Fruit fly (Drosophila melanogaster) ovary, adult (tissue): Measurements from ENCODE around the gene CG13064.

Experiments used
- CG17801 ChIP-seq: fragments of 200-800 bp; optimal IDR thresholded peaks from 2 replicates; lab custom pipeline; 2019; ENCODE audit warnings: missing biosample characterization, mild to moderate bottlenecking, missing genetic modification characterization, moderate library complexity; ENCODE audit not compliant: partially characterized antibody

CG13064 gene

DNA sequence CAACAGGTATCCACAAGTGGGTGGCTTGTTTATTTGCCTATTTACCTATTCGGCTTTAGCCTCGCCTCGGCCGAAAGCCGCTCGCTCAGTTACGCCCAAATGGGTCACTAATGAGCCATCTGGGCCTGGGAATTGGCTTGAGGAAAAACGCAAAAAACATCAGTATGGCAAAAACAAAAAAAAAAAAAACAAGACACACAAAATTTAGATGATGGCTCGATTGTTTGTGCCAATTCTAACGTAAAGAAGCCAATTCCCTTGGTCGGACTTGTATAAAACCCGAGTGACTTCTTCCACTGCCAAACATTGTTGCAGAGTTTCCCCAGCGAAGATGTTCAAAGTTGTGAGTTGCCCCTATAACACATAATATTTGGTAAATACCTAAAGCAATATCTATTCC lies 20.9 kb downstream of the CG13064 start, which contains the start of gene CG4982:
Gene CG4982 (plus strand): TSS at position 301 of the 400 bp plus-strand sequence.
- no peak for TF ChIP-seq CG17801 (GFP tag; lab: Kevin White, UChicago)

DNA sequence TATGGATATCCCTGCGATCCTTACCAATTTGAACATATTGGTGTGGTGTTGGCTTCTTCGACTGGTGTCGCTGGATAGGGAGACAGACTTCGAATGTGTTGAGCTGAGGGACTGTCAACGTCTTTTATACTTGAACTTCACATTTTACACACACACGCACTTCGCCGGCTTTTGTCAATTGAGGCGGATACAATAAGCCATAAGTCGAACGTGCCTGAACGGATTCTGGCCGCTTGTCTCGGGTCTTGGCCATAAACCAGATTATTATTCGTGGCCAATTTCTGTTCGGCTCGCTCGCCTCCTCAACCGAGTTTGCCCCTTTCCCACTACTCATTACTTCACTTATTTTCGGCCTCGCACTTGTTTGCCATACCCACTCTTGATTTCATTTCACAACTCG lies 22.9 kb downstream of the CG13064 start, which contains the start of gene CG13044:
Gene CG13044 (minus strand): TSS at position 101 of the 400 bp plus-strand sequence.
- TF ChIP-seq CG17801 (GFP tag; lab: Kevin White, UChicago): no peak

DNA sequence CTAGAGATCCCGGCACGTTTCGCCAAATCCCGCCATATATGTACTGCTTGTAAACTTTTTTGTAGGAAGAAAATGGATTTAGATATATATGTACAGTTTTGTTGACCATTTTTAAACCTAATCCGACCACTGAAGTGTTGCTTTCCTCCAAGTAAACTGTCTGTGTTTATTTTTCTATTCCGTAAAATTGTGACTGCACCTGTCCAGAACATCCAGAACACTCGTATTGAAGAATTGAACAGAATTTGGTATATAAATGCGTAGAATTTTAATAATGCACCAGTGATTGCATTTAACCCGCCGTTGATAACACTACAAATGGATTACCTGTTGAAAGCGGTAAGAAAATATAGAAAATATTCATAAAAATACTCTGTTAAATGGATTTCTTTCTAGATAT lies 23.8 kb downstream of the CG13064 start, which contains the start of gene CG43249:
Gene CG43249 (plus strand): TSS at position 301 of the 400 bp plus-strand sequence.
- no peak for TF ChIP-seq CG17801 (GFP tag; lab: Kevin White, UChicago)

DNA sequence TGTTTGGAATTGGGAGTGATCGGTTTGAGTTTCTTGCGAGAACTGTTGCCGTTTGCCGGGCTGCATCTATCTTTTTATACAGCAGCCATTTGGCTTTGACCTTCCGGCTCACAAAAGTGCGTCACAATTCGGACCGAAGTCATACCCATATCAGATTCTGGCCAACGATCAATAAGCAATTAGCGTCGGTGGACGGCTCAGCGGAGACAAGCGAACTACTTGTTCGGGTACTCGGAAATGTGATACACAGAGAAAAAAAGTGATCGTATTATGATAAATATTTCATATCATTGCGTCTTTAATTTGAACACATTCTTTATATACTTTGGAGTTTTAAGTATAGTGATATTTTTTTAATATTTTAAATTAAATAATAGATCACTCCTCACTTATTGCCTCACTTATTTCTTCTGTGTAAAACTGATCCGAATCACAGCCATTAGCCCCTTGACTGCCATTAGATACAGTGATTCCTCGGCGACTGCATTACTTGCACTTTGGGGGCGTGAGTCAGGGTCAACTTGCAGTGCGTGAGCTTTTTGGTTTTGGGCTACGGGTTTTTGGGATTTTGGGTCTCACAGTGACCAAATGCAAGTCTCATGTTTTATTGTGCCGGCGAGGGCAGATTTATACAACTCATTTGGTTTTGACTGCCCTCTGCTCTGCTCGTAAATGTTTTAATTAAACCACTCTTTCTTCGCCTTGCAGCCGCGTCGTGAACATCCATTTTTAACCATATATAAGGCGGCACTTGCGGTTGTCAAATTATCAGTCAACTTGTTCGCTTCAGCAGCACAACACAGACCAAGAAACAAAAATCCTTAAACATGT lies 25.8 kb downstream of the CG13064 start, which contains the start of the genes CG13043 and CG13063:
Gene CG13043 (minus strand): TSS at position 51 of the 831 bp plus-strand sequence.
Gene CG13063 (plus strand): TSS at position 781 of the 831 bp plus-strand sequence.
- TF ChIP-seq CG17801 (GFP tag; lab: Kevin White, UChicago): no peak

DNA sequence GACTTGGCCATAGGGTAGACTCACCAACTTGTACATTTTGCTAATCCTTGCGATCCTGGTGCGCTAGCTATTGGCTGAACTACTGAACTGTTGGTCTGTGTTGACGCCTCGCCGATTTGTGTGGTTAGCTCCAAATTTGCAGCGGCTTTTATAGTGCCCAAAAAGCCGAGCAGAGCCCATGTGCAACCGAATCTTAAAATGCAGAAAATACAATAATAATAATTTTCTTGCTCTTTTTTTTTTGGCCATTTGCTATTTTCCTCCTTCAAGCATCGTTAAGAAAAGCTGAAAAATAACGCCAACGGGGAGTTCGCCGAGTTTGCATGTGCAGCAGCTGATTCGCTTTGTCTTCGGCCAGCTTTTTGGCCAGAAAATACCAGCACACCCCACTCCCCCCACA lies 28.2 kb downstream of the CG13064 start, which contains the start of gene CG13042:
Gene CG13042 (minus strand): TSS at position 101 of the 400 bp plus-strand sequence.
- TF ChIP-seq CG17801 (GFP tag; lab: Kevin White, UChicago): no peak

DNA sequence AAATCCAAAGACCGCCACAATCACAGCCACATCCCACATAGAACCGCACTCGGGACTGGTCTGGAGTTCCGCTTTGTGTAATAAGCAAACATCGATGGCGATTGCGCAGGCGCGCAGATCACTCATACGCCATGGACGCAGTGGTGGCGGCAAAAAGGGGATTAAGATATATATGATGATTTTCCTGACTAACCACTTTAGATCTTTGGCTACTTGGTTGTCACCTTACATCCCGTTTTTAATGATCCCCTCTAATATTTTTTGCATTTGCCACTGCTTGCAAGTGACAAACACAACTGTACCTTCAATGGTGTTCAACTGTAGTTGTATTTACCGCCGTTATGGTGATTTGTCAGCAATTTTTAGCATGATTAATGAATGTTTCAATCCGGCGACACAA lies 29.8 kb downstream of the CG13064 start:
- no peak for TF ChIP-seq CG17801 (GFP tag; lab: Kevin White, UChicago)

DNA sequence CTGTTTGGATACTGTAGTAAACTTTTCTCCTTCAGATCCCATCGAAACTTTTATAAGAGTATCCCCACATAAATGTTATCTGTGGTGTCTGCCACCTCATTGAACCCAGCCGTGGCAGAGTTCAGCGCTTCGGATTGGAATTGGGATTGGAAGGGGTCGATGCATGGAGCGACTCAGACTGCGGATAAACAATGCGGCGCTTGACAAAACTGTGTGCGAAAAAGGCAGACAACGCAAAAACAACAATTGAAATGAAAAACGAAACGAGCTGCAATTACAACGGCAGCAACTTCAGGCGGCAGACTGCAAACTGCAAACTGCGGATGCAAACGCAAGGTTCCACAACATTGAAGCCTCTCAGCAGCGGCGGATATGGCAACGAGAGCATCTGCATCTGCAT lies 33.8 kb downstream of the CG13064 start, which contains the start of gene CG13062:
Gene CG13062 (plus strand): TSS at position 301 of the 400 bp plus-strand sequence.
- no peak for TF ChIP-seq CG17801 (GFP tag; lab: Kevin White, UChicago)

DNA sequence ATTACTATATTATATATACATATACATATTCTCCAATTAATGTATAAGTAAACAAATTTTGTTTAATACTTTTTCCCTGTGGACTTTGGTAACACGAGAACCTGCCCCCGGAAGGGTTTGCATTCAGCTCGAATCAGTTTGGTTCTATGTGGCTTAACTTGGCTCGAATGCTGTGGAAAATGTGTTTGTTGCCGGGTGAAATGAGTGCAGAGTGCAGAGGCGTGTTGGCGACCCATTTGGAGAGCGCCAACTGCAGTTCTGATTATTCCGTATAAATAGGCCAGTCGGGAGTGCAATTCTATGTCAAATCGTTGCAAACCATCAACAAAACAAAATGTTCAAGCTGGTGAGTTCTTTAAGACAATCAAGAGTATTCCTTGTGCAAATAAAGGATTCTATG lies 37.5 kb downstream of the CG13064 start, which contains the start of gene Nplp3:
Gene Nplp3 (plus strand): TSS at position 301 of the 400 bp plus-strand sequence.
- no peak for TF ChIP-seq CG17801 (GFP tag; lab: Kevin White, UChicago)

DNA sequence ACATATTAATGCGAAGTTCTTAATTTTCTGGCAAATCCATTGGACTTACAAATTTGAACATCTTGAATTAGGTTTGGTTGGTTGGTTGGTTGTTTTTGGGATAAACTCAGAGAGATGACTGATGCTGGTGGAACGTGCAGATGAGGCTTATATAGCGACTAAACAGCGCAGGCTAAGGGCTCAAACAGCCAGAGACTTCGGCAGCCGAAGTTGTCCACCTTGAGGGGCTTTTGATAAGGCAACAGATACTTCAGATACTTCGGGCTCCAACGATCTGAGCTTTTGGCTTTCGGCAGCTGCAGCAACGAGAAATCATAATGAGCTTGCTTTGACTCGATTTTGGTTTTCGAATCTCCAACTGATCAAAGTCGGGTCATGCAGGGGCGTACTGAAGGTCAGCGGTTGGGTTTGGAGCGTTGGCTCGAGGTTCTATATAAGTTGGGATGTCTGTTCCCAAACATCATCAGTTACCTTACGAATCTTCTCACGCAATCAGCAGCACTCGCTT lies 39.2 kb downstream of the CG13064 start, which contains the start of the genes CG13041 and CG13060:
Gene CG13041 (minus strand): TSS at position 128 of the 508 bp plus-strand sequence.
Gene CG13060 (plus strand): TSS at position 458 of the 508 bp plus-strand sequence.
- TF ChIP-seq CG17801 (GFP tag; lab: Kevin White, UChicago): no peak

DNA sequence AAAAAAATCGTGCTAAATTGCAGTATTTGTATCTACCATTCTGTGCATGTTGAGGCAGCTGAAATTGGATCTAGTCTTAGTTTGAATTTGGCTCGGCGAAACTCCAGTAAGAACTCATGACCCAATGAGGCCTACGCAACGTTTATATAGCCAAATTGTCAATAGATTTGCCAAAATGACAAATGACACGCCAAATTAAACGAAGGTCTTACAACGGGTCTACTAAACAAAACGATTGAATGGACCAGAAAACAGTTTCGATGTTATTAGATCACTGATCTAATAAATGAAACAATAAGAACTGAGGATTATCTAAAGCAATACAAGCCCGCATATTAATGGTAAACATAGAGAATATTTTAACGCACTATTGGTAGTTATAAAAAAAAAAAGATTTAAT lies 41.0 kb downstream of the CG13064 start, which contains the start of gene CG42718:
Gene CG42718 (minus strand): TSS at position 101 of the 400 bp plus-strand sequence.
- TF ChIP-seq CG17801 (GFP tag; lab: Kevin White, UChicago): no peak

DNA sequence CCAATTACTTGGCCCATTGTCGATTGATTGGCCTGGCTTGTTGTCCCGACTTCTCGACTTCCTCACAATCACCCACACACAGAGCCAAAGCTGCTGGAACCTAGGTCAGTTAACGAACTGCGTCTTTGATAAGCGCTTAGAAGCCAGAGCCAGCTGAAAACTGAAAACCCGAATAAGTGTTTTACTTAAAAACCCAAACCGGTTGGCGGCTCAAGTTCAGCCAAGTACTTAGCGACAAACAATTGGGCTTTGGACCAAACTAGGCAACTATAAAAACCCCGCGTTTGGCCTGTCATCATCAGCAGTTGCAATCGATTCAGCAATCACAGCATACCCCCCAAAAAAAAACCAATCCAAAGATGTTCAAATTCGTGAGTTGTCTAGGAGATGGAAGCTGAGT lies 43.2 kb downstream of the CG13064 start, which contains the start of gene CG13059:
Gene CG13059 (plus strand): TSS at position 301 of the 400 bp plus-strand sequence.
- TF ChIP-seq CG17801 (GFP tag; lab: Kevin White, UChicago): no peak

DNA sequence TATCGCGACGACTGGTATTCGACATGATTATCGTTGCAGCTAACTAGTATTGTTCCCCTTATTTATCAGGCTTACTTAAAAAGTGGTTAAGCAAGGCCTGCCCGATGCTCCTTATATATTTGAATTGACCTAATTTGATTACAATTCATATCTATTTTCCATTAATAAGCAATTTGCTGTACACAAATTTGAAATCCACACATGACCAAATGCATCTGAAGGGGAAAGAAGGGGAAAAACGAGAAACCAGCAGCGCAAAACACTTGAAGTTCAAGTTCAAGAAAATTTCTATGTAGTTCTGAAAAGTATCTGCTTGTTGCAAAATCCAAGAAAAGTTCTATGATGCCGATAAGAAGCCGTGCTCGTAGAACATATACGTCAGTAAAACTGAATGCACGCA lies 46.5 kb downstream of the CG13064 start, which contains the start of the genes CG13040 and CG13039:
Gene CG13040 (minus strand): TSS at position 101 of the 400 bp plus-strand sequence.
Gene CG13039 (minus strand): TSS at position 106 of the 400 bp plus-strand sequence.
- TF ChIP-seq CG17801 (GFP tag; lab: Kevin White, UChicago): no peak

DNA sequence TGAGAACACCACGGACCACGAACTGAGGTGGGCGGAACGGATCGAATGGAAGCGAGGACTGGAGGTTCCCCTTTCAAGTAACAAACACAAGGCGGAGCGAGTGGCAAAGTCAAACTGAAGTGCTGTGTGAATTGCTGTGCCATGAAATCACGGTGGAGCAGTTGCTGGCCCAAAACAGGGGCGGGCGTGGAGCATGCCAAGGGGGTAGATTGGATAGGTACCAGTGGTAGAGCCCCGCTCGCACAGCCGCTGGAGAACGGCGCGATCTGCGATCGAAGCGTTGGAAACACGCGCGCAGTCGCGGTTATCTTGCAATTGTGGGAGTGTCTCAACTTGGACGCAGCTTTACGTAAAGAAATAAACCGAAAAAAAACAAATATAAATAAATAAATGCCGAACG lies 47.6 kb downstream of the CG13064 start, which contains the start of gene CG13038:
Gene CG13038 (minus strand): TSS at position 118 of the 400 bp plus-strand sequence.
- TF ChIP-seq CG17801 (GFP tag; lab: Kevin White, UChicago): no peak

DNA sequence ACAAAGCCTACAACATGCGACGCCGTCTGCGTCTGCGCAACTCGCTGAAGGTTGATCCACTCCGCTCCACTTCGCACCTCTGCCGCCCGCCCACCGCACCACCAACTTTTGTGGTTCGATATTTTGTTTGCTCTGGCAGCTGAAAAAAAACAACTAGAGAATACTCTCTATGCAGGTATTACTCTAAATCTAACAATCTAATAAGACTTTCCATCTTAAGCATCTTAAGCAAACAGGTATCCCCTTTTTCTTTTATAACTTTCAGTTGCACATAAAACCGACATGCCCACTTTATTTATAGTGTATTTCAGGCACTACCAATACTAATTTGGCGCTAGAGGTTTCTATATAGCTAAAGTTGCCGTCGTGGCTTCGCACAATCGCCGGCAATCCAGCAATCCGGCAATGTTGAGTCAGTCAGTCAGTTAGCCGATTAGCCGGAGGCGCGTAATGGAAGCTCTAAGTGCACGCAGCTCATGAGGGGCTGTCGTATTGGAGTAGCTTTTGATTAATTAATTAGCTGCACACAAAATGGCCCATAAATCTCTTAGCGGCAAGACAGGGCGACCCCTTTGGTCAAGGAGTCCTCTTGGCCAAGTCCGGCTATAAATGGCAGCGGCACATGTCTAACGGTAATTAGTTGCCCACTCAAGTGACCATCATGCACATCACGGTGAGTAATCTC lies 48.1 kb downstream of the CG13064 start, which contains the start of gene CG13058:
Gene CG13058 (plus strand): TSS at position 635 of the 685 bp plus-strand sequence.
- TF ChIP-seq CG17801 (GFP tag; lab: Kevin White, UChicago): no peak
